Fruit fly (Drosophila melanogaster) whole organism, embryonic: ENCODE measurements around the gene CG14082.

Source experiments
- Antp ChIP-seq: fragments of 200-800 bp; sonication (Bioruptor generic); optimal IDR thresholded peaks from 3 replicates; lab custom pipeline; 2016; ENCODE audit warnings: missing biosample characterization, missing genetic modification characterization
- Atf-2 ChIP-seq: fragments of 200-800 bp; sonication (Bioruptor generic); optimal IDR thresholded peaks from 2 replicates; lab custom pipeline; 2016; ENCODE audit warnings: missing biosample characterization, missing genetic modification characterization
- Atf3 ChIP-seq: fragments of 200-800 bp; sonication (Bioruptor generic); optimal IDR thresholded peaks from 3 replicates; lab custom pipeline; 2016; ENCODE audit warnings: missing biosample characterization, missing genetic modification characterization
- Awh ChIP-seq: fragments of 200-800 bp; sonication (Bioruptor generic); IDR thresholded peaks from 2 replicates; pipeline ENCODE4, ENCODE4 v1.3.6; 2022; ENCODE audit warnings: missing biosample characterization, missing genetic modification characterization
- CG10543 ChIP-seq: fragments of 200-800 bp; sonication (Bioruptor generic); optimal IDR thresholded peaks from 3 replicates; lab custom pipeline; 2017; ENCODE audit warnings: missing biosample characterization, mild to moderate bottlenecking, missing genetic modification characterization, moderate library complexity
- CG11504 ChIP-seq: fragments of 200-800 bp; sonication (Bioruptor generic); optimal IDR thresholded peaks from 3 replicates; lab custom pipeline; 2019; ENCODE audit warnings: missing biosample characterization, mild to moderate bottlenecking, missing genetic modification characterization, moderate library complexity
- CG11560 ChIP-seq: fragments of 200-800 bp; sonication (Bioruptor generic); IDR thresholded peaks from 3 replicates; pipeline ENCODE4 v1.3.6; 2022; ENCODE audit warnings: missing biosample characterization, missing genetic modification characterization
- CG11695 ChIP-seq: fragments of 200-800 bp; sonication (Bioruptor generic); IDR thresholded peaks from 3 replicates; pipeline ENCODE4 v1.3.6; 2022; ENCODE audit warnings: missing biosample characterization, missing genetic modification characterization
- CG12219 ChIP-seq: fragments of 200-800 bp; sonication (Bioruptor generic); optimal IDR thresholded peaks from 3 replicates; lab custom pipeline; 2018; ENCODE audit warnings: missing biosample characterization, mild to moderate bottlenecking, missing genetic modification characterization
- CG1233 ChIP-seq: fragments of 200-800 bp; sonication (Bioruptor generic); optimal IDR thresholded peaks from 4 replicates; lab custom pipeline; 2018; ENCODE audit warnings: missing biosample characterization, mild to moderate bottlenecking, missing genetic modification characterization
- CG12942 ChIP-seq: fragments of 200-800 bp; sonication (Bioruptor generic); optimal IDR thresholded peaks from 3 replicates; lab custom pipeline; 2016; ENCODE audit warnings: missing biosample characterization, missing genetic modification characterization
- CG15011 ChIP-seq: fragments of 200-800 bp; sonication (Bioruptor generic); optimal IDR thresholded peaks from 3 replicates; lab custom pipeline; 2018; ENCODE audit warnings: missing biosample characterization, mild to moderate bottlenecking, missing genetic modification characterization
- CG16779 ChIP-seq: fragments of 200-800 bp; sonication (Bioruptor generic); IDR thresholded peaks from 2 replicates; pipeline ENCODE4 v1.3.6; 2022; ENCODE audit warnings: missing biosample characterization, missing genetic modification characterization
- CG18619 ChIP-seq: fragments of 200-800 bp; sonication (Bioruptor generic); optimal IDR thresholded peaks from 3 replicates; lab custom pipeline; 2017; ENCODE audit warnings: missing biosample characterization, mild to moderate bottlenecking, missing genetic modification characterization
- CG18764 ChIP-seq: fragments of 200-800 bp; sonication (Bioruptor generic); optimal IDR thresholded peaks from 3 replicates; lab custom pipeline; 2016; ENCODE audit warnings: missing biosample characterization, missing genetic modification characterization
- CG2120 ChIP-seq: fragments of 200-800 bp; sonication (Bioruptor generic); optimal IDR thresholded peaks from 3 replicates; lab custom pipeline; 2016; ENCODE audit warnings: missing biosample characterization, missing genetic modification characterization
- CG30431 ChIP-seq: fragments of 200-800 bp; sonication (Bioruptor generic); optimal IDR thresholded peaks from 2 replicates; lab custom pipeline; 2017; ENCODE audit warnings: missing biosample characterization, missing genetic modification characterization
- CG32532 ChIP-seq: fragments of 200-800 bp; sonication (Bioruptor generic); IDR thresholded peaks from 2 replicates; pipeline ENCODE4 v1.3.6; 2022; ENCODE audit warnings: missing biosample characterization, missing genetic modification characterization
- CG3838 ChIP-seq: fragments of 200-800 bp; sonication (Bioruptor generic); optimal IDR thresholded peaks from 3 replicates; lab custom pipeline; 2016; ENCODE audit warnings: missing biosample characterization, missing genetic modification characterization
- CG6175 ChIP-seq: fragments of 200-800 bp; sonication (Bioruptor generic); IDR thresholded peaks from 3 replicates; pipeline ENCODE4 v1.3.6; 2022; ENCODE audit warnings: missing biosample characterization, missing genetic modification characterization
- CG7928 ChIP-seq: fragments of 200-800 bp; sonication (Bioruptor generic); optimal IDR thresholded peaks from 2 replicates; lab custom pipeline; 2017; ENCODE audit warnings: missing biosample characterization, mild to moderate bottlenecking, missing genetic modification characterization
- CG8388 ChIP-seq: fragments of 200-800 bp; sonication (Bioruptor generic); optimal IDR thresholded peaks from 2 replicates; lab custom pipeline; 2019; ENCODE audit warnings: missing biosample characterization, mild to moderate bottlenecking, missing genetic modification characterization, moderate library complexity
- CG8924 ChIP-seq: fragments of 200-800 bp; optimal IDR thresholded peaks from 3 replicates; lab custom pipeline; 2019; ENCODE audit warnings: missing biosample characterization, mild to moderate bottlenecking, missing genetic modification characterization, moderate library complexity
- CG9932 ChIP-seq: fragments of 200-800 bp; sonication (Bioruptor generic); IDR thresholded peaks from 2 replicates; pipeline ENCODE4 v1.3.6; 2022; ENCODE audit warnings: missing biosample characterization, missing genetic modification characterization
- CHES-1-like ChIP-seq: fragments of 200-800 bp; sonication (Bioruptor generic); optimal IDR thresholded peaks from 2 replicates; lab custom pipeline; 2016; ENCODE audit warnings: missing biosample characterization, missing genetic modification characterization
- CoRest ChIP-seq: fragments of 200-800 bp; sonication (Bioruptor generic); optimal IDR thresholded peaks from 3 replicates; lab custom pipeline; 2018; ENCODE audit warnings: missing biosample characterization, mild to moderate bottlenecking, missing genetic modification characterization, moderate library complexity
- CrebB ChIP-seq: fragments of 200-800 bp; sonication (Bioruptor generic); optimal IDR thresholded peaks from 3 replicates; lab custom pipeline; 2018; ENCODE audit warnings: missing biosample characterization, mild to moderate bottlenecking, missing genetic modification characterization
- Ets65A ChIP-seq: fragments of 200-800 bp; sonication (Bioruptor generic); peaks from one replicate; lab custom pipeline; 2016; ENCODE audit warnings: missing biosample characterization, missing genetic modification characterization
- Gsc ChIP-seq: fragments of 200-800 bp; sonication (Bioruptor generic); IDR thresholded peaks from 2 replicates; pipeline ENCODE4 v1.3.6; 2022; ENCODE audit warnings: missing biosample characterization, missing genetic modification characterization
- HmgD ChIP-seq: fragments of 200-800 bp; sonication (Bioruptor generic); optimal IDR thresholded peaks from 3 replicates; lab custom pipeline; 2016; ENCODE audit warnings: missing biosample characterization, missing genetic modification characterization
- HmgZ ChIP-seq: fragments of 200-800 bp; sonication (Bioruptor generic); optimal IDR thresholded peaks from 2 replicates; lab custom pipeline; 2018; ENCODE audit warnings: missing biosample characterization, mild to moderate bottlenecking, missing genetic modification characterization
- Nf-YA ChIP-seq: fragments of 200-800 bp; sonication (Bioruptor generic); IDR thresholded peaks from 2 replicates; pipeline ENCODE4 v1.3.6; 2022; ENCODE audit warnings: missing biosample characterization, missing genetic modification characterization
- Nf-YC ChIP-seq: fragments of 200-800 bp; optimal IDR thresholded peaks from 3 replicates; lab custom pipeline; 2019; ENCODE audit warnings: missing biosample characterization, mild to moderate bottlenecking, missing genetic modification characterization, moderate library complexity
- NfI ChIP-seq: fragments of 200-800 bp; sonication (Bioruptor generic); optimal IDR thresholded peaks from 3 replicates; lab custom pipeline; 2018; ENCODE audit warnings: missing biosample characterization, mild to moderate bottlenecking, missing genetic modification characterization, moderate library complexity
- Sox102F ChIP-seq: fragments of 200-800 bp; sonication (Bioruptor generic); optimal IDR thresholded peaks from 2 replicates; lab custom pipeline; 2018; ENCODE audit warnings: missing biosample characterization, mild to moderate bottlenecking, missing genetic modification characterization, moderate library complexity
- Sry-β ChIP-seq: fragments of 200-800 bp; sonication (Bioruptor generic); optimal IDR thresholded peaks from 2 replicates; lab custom pipeline; 2018; ENCODE audit warnings: missing biosample characterization, mild to moderate bottlenecking, missing genetic modification characterization, moderate library complexity
- ac ChIP-seq: fragments of 200-800 bp; sonication (Bioruptor generic); optimal IDR thresholded peaks from 3 replicates; lab custom pipeline; 2017; ENCODE audit warnings: missing biosample characterization, mild to moderate bottlenecking, missing genetic modification characterization
- amos ChIP-seq: fragments of 200-800 bp; sonication (Bioruptor generic); IDR thresholded peaks from 2 replicates; pipeline ENCODE4 v1.3.6; 2022; ENCODE audit warnings: missing biosample characterization, missing genetic modification characterization; ENCODE audit not compliant: partially characterized antibody
- aop ChIP-seq: fragments of 200-800 bp; sonication (Bioruptor generic); IDR thresholded peaks from 2 replicates; pipeline ENCODE4 v1.3.6; 2022; ENCODE audit warnings: missing biosample characterization, missing genetic modification characterization
- bab2 ChIP-seq: fragments of 200-800 bp; sonication (Bioruptor generic); optimal IDR thresholded peaks from 2 replicates; lab custom pipeline; 2016; ENCODE audit warnings: missing biosample characterization, missing genetic modification characterization
- cato ChIP-seq: fragments of 200-800 bp; sonication (Bioruptor generic); optimal IDR thresholded peaks from 2 replicates; lab custom pipeline; 2016; ENCODE audit warnings: missing biosample characterization, missing genetic modification characterization, borderline replicate concordance
- dan ChIP-seq: fragments of 200-800 bp; sonication (Bioruptor generic); IDR thresholded peaks from 2 replicates; pipeline ENCODE4 v1.3.6; 2022; ENCODE audit warnings: missing biosample characterization, missing genetic modification characterization
- ham ChIP-seq: fragments of 200-800 bp; sonication (Bioruptor generic); IDR thresholded peaks from 2 replicates; pipeline ENCODE4 v1.3.6; 2022; ENCODE audit warnings: missing biosample characterization, missing genetic modification characterization
- row ChIP-seq: fragments of 200-800 bp; sonication (Bioruptor generic); IDR thresholded peaks from 3 replicates; pipeline ENCODE4 v1.3.6; 2022; ENCODE audit warnings: missing biosample characterization, missing genetic modification characterization
- scrt ChIP-seq: fragments of 200-800 bp; sonication (Bioruptor generic); optimal IDR thresholded peaks from 2 replicates; lab custom pipeline; 2018; ENCODE audit warnings: missing biosample characterization, mild to moderate bottlenecking, missing genetic modification characterization, moderate library complexity
- sd ChIP-seq: fragments of 200-800 bp; sonication (Bioruptor generic); optimal IDR thresholded peaks from 3 replicates; lab custom pipeline; 2018; ENCODE audit warnings: missing biosample characterization, mild to moderate bottlenecking, missing genetic modification characterization, moderate library complexity
- sisA ChIP-seq: fragments of 200-800 bp; sonication (Bioruptor generic); IDR thresholded peaks from 2 replicates; pipeline ENCODE4 v1.3.6; 2022; ENCODE audit warnings: missing biosample characterization, missing genetic modification characterization
- so ChIP-seq: fragments of 200-800 bp; sonication (Bioruptor generic); IDR thresholded peaks from 3 replicates; pipeline ENCODE4 v1.3.6; 2022; ENCODE audit warnings: missing biosample characterization, missing genetic modification characterization
- tll ChIP-seq, 2 experiments: fragments of 200-800 bp in 1 of 2; fragments of >200 bp in 1 of 2; sonication (Bioruptor generic) in 1 of 2; optimal IDR thresholded peaks; 2 replicates each; lab custom pipeline; 2017 to 2019; ENCODE audit warnings: missing biosample characterization in 2 of 2, missing genetic modification characterization in 2 of 2, mild to moderate bottlenecking in 1 of 2, moderate library complexity in 1 of 2
- trem ChIP-seq: fragments of 200-800 bp; optimal IDR thresholded peaks from 3 replicates; lab custom pipeline; 2019; ENCODE audit warnings: missing biosample characterization, mild to moderate bottlenecking, missing genetic modification characterization, moderate library complexity

Gene CG14082

dm6 chr3L:19162586-19163310 is 24.0 kb upstream of the CG14082 start (continued):
- no peak for TF ChIP-seq Gsc (GFP tag; lab: Robert Waterston, UW)
- TF ChIP-seq so (GFP tag; lab: Robert Waterston, UW), result no peak
- peak; percentile 75 for TF ChIP-seq CG8388 (GFP tag; lab: Kevin White, UChicago)
- TF ChIP-seq CG6175 (GFP tag; lab: Robert Waterston, UW), result no peak
- TF ChIP-seq CG15011 (GFP tag; lab: Kevin White, UChicago), result peak; percentile 18
- no peak for TF ChIP-seq CG12219
- TF ChIP-seq Ets65A (GFP tag; lab: Kevin White, UChicago), result no peak
- no peak for TF ChIP-seq NfI (GFP tag; lab: Kevin White, UChicago)
- TF ChIP-seq CG18619 (GFP tag; lab: Kevin White, UChicago), result peak; percentile 5
- TF ChIP-seq CG2120 (GFP tag; lab: Kevin White, UChicago), result no peak
- no peak for TF ChIP-seq ac (GFP tag; lab: Kevin White, UChicago)
- TF ChIP-seq scrt (GFP tag; lab: Kevin White, UChicago), result no peak
- peak; percentile 7 for TF ChIP-seq Nf-YC (tag; lab: Kevin White, UChicago)
- peak; percentile 68 for TF ChIP-seq CG11504 (tag; lab: Kevin White, UChicago)
- no peak for TF ChIP-seq HmgD (GFP tag; lab: Kevin White, UChicago)
- TF ChIP-seq dan (GFP tag; lab: Robert Waterston, UW), result no peak
- peak; percentile 87 for TF ChIP-seq CG8924 (tag; lab: Kevin White, UChicago)
- TF ChIP-seq CG12942, result no peak
- no peak for TF ChIP-seq CG32532 (GFP tag; lab: Robert Waterston, UW)
- TF ChIP-seq sd (tag; lab: Kevin White, UChicago), result no peak
- no peak for TF ChIP-seq CHES-1-like (GFP tag; lab: Kevin White, UChicago)
- TF ChIP-seq trem (tag; lab: Kevin White, UChicago), result peak; percentile 82
- TF ChIP-seq bab2 (GFP tag; lab: Kevin White, UChicago), result no peak
- no peak for TF ChIP-seq ham
- TF ChIP-seq CoRest (tag; lab: Kevin White, UChicago), result peak; percentile 78
- no peak for TF ChIP-seq CG11560 (tag; lab: Robert Waterston, UW)
- TF ChIP-seq row, result peak; percentile 57
- no peak; the same call in 1 of the 2 replicates for TF ChIP-seq sisA (GFP tag; lab: Robert Waterston, UW)
- TF ChIP-seq cato (GFP tag; lab: Kevin White, UChicago), result no peak
- TF ChIP-seq CG11695 (GFP tag; lab: Robert Waterston, UW), result peak; percentile 71; the same call in 2 of the 3 replicates
- no peak for TF ChIP-seq aop (GFP tag; lab: Robert Waterston, UW)
- no peak for TF ChIP-seq Atf3 (GFP tag; lab: Kevin White, UChicago)
- TF ChIP-seq CG16779 (GFP tag; lab: Robert Waterston, UW), result no peak
- peak; percentile 37; the same call in 1 of the 2 replicates for TF ChIP-seq Awh
- peak; percentile 3 for TF ChIP-seq CG1233 (GFP tag; lab: Kevin White, UChicago)
- TF ChIP-seq CG10543, result no peak
- TF ChIP-seq amos, result no peak
- TF ChIP-seq Sry-β, result no peak
- peak; percentile 29 for TF ChIP-seq CG18764
- peak in 1 of 2 experiments; percentile 3 for TF ChIP-seq tll (GFP tag; optimal IDR thresholded peaks at IDR 0.05; lab: Kevin White, UChicago)
- TF ChIP-seq Antp (GFP tag; lab: Kevin White, UChicago), result no peak
- TF ChIP-seq Sox102F (GFP tag; lab: Kevin White, UChicago), result peak; percentile 68
- TF ChIP-seq CG30431, result no peak
- no peak for TF ChIP-seq CG7928 (GFP tag; lab: Kevin White, UChicago)
- TF ChIP-seq CrebB, result no peak
- no peak for TF ChIP-seq CG9932 (GFP tag; lab: Robert Waterston, UW)
- TF ChIP-seq CG3838 (GFP tag; lab: Kevin White, UChicago), result no peak
- TF ChIP-seq Atf-2, result no peak
- no peak for TF ChIP-seq HmgZ
- no peak for TF ChIP-seq Nf-YA
